Fruit fly (Drosophila melanogaster): ENCODE data around the gene Ilp6.

Ilp6 gene

DNA sequence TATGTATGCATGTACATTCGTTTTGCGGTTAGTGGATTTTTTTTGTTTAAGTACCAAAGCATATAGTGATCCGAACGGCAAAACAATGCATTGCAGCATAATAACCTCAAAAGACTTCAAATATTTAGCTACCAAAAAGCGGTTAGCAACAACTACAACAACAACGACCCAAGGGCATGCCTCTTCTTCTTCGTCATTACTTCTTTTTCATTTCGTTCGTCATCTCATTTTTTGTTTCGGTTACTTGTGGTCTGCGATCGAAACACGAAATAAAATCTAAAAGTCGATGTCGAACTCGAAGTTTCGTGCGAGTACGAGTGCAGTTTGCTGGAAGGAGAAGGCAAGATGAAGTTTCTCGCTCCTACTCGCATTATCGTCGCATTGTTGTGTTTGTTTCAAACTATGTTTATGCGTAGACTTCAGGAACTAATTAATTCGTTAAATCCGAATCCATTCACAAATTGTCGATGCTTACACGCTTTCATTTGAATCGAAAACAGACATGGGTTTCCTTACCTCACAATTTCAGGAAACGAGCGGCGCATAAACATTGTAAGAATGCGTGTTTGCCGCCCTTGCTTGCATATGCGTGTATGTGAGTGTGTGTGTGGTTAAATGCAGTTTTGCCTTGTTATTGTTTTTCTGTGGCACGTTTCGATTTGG is 35.6 kb downstream of the Ilp6 start:
- peak; percentile 17 for TF ChIP-seq GATAd (GFP tag; optimal IDR thresholded peaks at IDR 0.05)
- TF ChIP-seq tai (GFP tag; optimal IDR thresholded peaks at IDR 0.05) = peak; percentile 81
- peak; percentile 94 for TF ChIP-seq fru (GFP tag; optimal IDR thresholded peaks at IDR 0.05)
- peak; percentile 72 for TF ChIP-seq Jra (GFP tag; optimal IDR thresholded peaks at IDR 0.05)
- TF ChIP-seq CrebA (GFP tag; optimal IDR thresholded peaks at IDR 0.05; ENCODE audit: borderline replicate concordance) = no peak
- no peak for TF ChIP-seq Abd-B (GFP tag; optimal IDR thresholded peaks at IDR 0.05)
- TF ChIP-seq Mio (GFP tag; optimal IDR thresholded peaks at IDR 0.05) = no peak
- TF ChIP-seq CG9705 (GFP tag; optimal IDR thresholded peaks at IDR 0.05) = peak; percentile 76
- TF ChIP-seq CG32264 (GFP tag; optimal IDR thresholded peaks at IDR 0.05) = peak; percentile 88
- TF ChIP-seq psq (GFP tag; optimal IDR thresholded peaks at IDR 0.05) = peak; percentile 87
- TF ChIP-seq foxo (GFP tag; optimal IDR thresholded peaks at IDR 0.05) = peak; percentile 5 to 93
- no peak for TF ChIP-seq jim (GFP tag; optimal IDR thresholded peaks at IDR 0.05)
- no peak for TF ChIP-seq Hr78 (GFP tag; optimal IDR thresholded peaks at IDR 0.05)
- peak; percentile 94 for TF ChIP-seq h (GFP tag; optimal IDR thresholded peaks at IDR 0.05)
- peak; percentile 92 for TF ChIP-seq br (GFP tag; optimal IDR thresholded peaks at IDR 0.05)
- peak; percentile 82 for TF ChIP-seq brk (GFP tag; optimal IDR thresholded peaks at IDR 0.05)
- TF ChIP-seq Hnf4 (GFP tag; optimal IDR thresholded peaks at IDR 0.05) = peak; percentile 90
- peak; percentile 93 for TF ChIP-seq rgr (GFP tag; optimal IDR thresholded peaks at IDR 0.05)
- peak; percentile 87 for TF ChIP-seq dmrt93B (GFP tag; optimal IDR thresholded peaks at IDR 0.05)
- TF ChIP-seq OdsH (GFP tag; optimal IDR thresholded peaks at IDR 0.05) = peak; percentile 91
- TF ChIP-seq Rel (GFP tag; optimal IDR thresholded peaks at IDR 0.05) = peak; percentile 77
- peak; percentile 50 for TF ChIP-seq Rel (tag; optimal IDR thresholded peaks at IDR 0.05)
- peak; percentile 95 for TF ChIP-seq woc (GFP tag; optimal IDR thresholded peaks at IDR 0.05)
- TF ChIP-seq Dif (GFP tag; optimal IDR thresholded peaks at IDR 0.05; ENCODE audit: partially characterized antibody) = no peak
- peak; percentile 88 for TF ChIP-seq Sp1 (GFP tag; optimal IDR thresholded peaks at IDR 0.05)
- TF ChIP-seq dsf (GFP tag; optimal IDR thresholded peaks at IDR 0.05; ENCODE audit: borderline replicate concordance) = peak; percentile 31
- TF ChIP-seq sv (GFP tag; optimal IDR thresholded peaks at IDR 0.05) = peak; percentile 69
- peak; percentile 77 for TF ChIP-seq Hr83 (GFP tag; optimal IDR thresholded peaks at IDR 0.05; ENCODE audit: poor library complexity, severe bottlenecking)
- TF ChIP-seq ey (GFP tag; optimal IDR thresholded peaks at IDR 0.05) = peak; percentile 91
- no peak for TF ChIP-seq lola (GFP tag; optimal IDR thresholded peaks at IDR 0.05)
- peak; percentile 91 for TF ChIP-seq HLH106 (tag; optimal IDR thresholded peaks at IDR 0.05)
- TF ChIP-seq sage (GFP tag; optimal IDR thresholded peaks at IDR 0.05) = peak; percentile 89

DNA sequence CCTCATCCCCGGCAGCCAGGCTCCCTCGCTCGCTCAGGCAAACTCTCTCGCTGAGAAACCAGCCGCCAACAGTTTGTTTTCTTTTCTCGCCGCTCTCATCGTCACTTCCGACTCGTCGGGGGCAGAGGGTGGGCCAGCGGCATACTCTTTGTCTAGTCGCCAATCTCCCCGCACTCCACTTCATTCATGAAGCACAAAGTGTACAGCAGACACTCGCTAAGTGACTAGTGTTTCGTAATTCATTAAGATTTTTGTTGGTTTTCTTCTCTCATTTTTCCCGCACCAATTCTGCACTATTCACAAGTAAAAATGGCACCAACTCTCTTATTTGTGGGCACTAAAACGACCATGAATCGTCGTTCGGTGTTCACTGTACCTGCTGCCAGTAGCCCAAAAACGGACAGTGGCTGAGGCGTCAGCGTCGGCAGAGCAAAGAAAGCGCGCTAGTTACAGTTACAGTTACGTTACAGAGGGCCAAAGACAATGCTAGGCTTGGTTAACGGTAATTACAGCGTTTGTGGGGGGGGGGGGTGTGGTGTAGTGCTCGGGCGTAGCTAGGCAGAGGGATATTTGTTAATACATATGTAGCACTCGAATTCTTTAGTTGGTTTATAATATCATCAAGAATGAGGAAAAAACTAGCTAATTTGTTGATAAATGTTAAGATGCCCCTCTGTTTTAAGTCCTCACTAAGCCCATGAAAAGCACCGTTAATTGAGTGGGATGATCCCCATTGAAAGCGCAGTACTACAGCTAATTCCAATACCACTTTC is 36.8 kb downstream of the Ilp6 start:
- TF ChIP-seq usp (GFP tag; optimal IDR thresholded peaks at IDR 0.05) = no peak
- TF ChIP-seq CrebA (GFP tag; optimal IDR thresholded peaks at IDR 0.05; ENCODE audit: borderline replicate concordance) = no peak
- no peak for TF ChIP-seq Dfd (GFP tag; optimal IDR thresholded peaks at IDR 0.05)
- peak; percentile 93 for TF ChIP-seq ey (GFP tag; optimal IDR thresholded peaks at IDR 0.05)
- TF ChIP-seq woc (GFP tag; optimal IDR thresholded peaks at IDR 0.05) = peak; percentile 37
- TF ChIP-seq dmrt93B (GFP tag; optimal IDR thresholded peaks at IDR 0.05) = peak; percentile 76
- TF ChIP-seq Hnf4 (GFP tag; optimal IDR thresholded peaks at IDR 0.05) = peak; percentile 85
- no peak for TF ChIP-seq Dif (GFP tag; optimal IDR thresholded peaks at IDR 0.05; ENCODE audit: partially characterized antibody)
- peak; percentile 71 for TF ChIP-seq psq (GFP tag; optimal IDR thresholded peaks at IDR 0.05)
- TF ChIP-seq Myc (optimal IDR thresholded peaks at IDR 0.05) = no peak
- TF ChIP-seq Hr78 (GFP tag; optimal IDR thresholded peaks at IDR 0.05) = no peak
- TF ChIP-seq Hr83 (GFP tag; optimal IDR thresholded peaks at IDR 0.05; ENCODE audit: poor library complexity, severe bottlenecking) = no peak
- TF ChIP-seq br (GFP tag; optimal IDR thresholded peaks at IDR 0.05) = peak; percentile 91
- TF ChIP-seq Abd-B (GFP tag; optimal IDR thresholded peaks at IDR 0.05) = no peak
- no peak for TF ChIP-seq dl (GFP tag; optimal IDR thresholded peaks at IDR 0.05; ENCODE audit: insufficient read depth in 1 of 2, partially characterized antibody in 2 of 2)
- peak; percentile 72 for TF ChIP-seq CG32264 (GFP tag; optimal IDR thresholded peaks at IDR 0.05)
- peak; percentile 81 for TF ChIP-seq Sp1 (GFP tag; optimal IDR thresholded peaks at IDR 0.05)
- TF ChIP-seq lola (GFP tag; optimal IDR thresholded peaks at IDR 0.05) = no peak
- no peak for TF ChIP-seq GATAd (GFP tag; optimal IDR thresholded peaks at IDR 0.05)
- TF ChIP-seq tai (GFP tag; optimal IDR thresholded peaks at IDR 0.05) = peak; percentile 69
- peak; percentile 57 for TF ChIP-seq sage (GFP tag; optimal IDR thresholded peaks at IDR 0.05)
- TF ChIP-seq CG9705 (GFP tag; optimal IDR thresholded peaks at IDR 0.05) = no peak
- TF ChIP-seq rgr (GFP tag; optimal IDR thresholded peaks at IDR 0.05) = peak; percentile 89
- no peak for TF ChIP-seq Vsx2 (GFP tag; optimal IDR thresholded peaks at IDR 0.05; ENCODE audit: partially characterized antibody)
- peak; percentile 42 to 91 for TF ChIP-seq foxo (GFP tag; optimal IDR thresholded peaks at IDR 0.05)
- peak; percentile 94 for TF ChIP-seq h (GFP tag; optimal IDR thresholded peaks at IDR 0.05)
- peak; percentile 93 for TF ChIP-seq fru (GFP tag; optimal IDR thresholded peaks at IDR 0.05)
- TF ChIP-seq Mio (GFP tag; optimal IDR thresholded peaks at IDR 0.05) = peak; percentile 62
- TF ChIP-seq N (GFP tag; optimal IDR thresholded peaks at IDR 0.05) = no peak
- peak; percentile 84 for TF ChIP-seq HLH106 (tag; optimal IDR thresholded peaks at IDR 0.05)
- peak; percentile 97 for TF ChIP-seq sv (GFP tag; optimal IDR thresholded peaks at IDR 0.05)
- TF ChIP-seq Rel (GFP tag; optimal IDR thresholded peaks at IDR 0.05) = no peak
- peak; percentile 35 for TF ChIP-seq Rel (tag; optimal IDR thresholded peaks at IDR 0.05)
- TF ChIP-seq jim (GFP tag; optimal IDR thresholded peaks at IDR 0.05) = no peak
- no peak for TF ChIP-seq dsf (GFP tag; optimal IDR thresholded peaks at IDR 0.05; ENCODE audit: borderline replicate concordance)
- peak; percentile 24 for TF ChIP-seq Jra (GFP tag; optimal IDR thresholded peaks at IDR 0.05)
- no peak for TF ChIP-seq brk (GFP tag; optimal IDR thresholded peaks at IDR 0.05)
- peak; percentile 81 for TF ChIP-seq OdsH (GFP tag; optimal IDR thresholded peaks at IDR 0.05)

Measured in whole organism, wandering third instar larva.